Fruit fly (Drosophila melanogaster) whole organism, pupa: Measurements from ENCODE around the gene CG33003.
A peak's percentile ranks its signal among the peaks of the same experiment; 100 is the strongest.

Experiments
- CG10348 ChIP-seq: fragments of 200-800 bp; sonication (Bioruptor generic); IDR thresholded peaks from 2 replicates; pipeline ENCODE4 v1.3.6; 2022; ENCODE audit warnings: missing biosample characterization, missing genetic modification characterization
- CG12605 ChIP-seq: fragments of 200-800 bp; sonication (Bioruptor generic); IDR thresholded peaks from 2 replicates; pipeline ENCODE4 v1.3.6; 2022; ENCODE audit warnings: missing biosample characterization, missing genetic modification characterization
- CG13204 ChIP-seq: fragments of 200-800 bp; sonication (Bioruptor generic); optimal IDR thresholded peaks from 2 replicates; lab custom pipeline; 2018; ENCODE audit warnings: missing biosample characterization, mild to moderate bottlenecking, missing genetic modification characterization, moderate library complexity
- CG14655 ChIP-seq: fragments of 200-800 bp; sonication (Bioruptor generic); optimal IDR thresholded peaks from 3 replicates; lab custom pipeline; 2017; ENCODE audit warnings: mild to moderate bottlenecking, missing biosample characterization, missing genetic modification reagents, missing genetic modification characterization
- CG15710 ChIP-seq: fragments of 200-800 bp; sonication (Bioruptor generic); optimal IDR thresholded peaks from 2 replicates; lab custom pipeline; 2018; ENCODE audit warnings: missing biosample characterization, mild to moderate bottlenecking, missing genetic modification characterization, moderate library complexity
- CG17806 ChIP-seq: fragments of 200-800 bp; sonication (Bioruptor generic); optimal IDR thresholded peaks from 2 replicates; lab custom pipeline; 2018; ENCODE audit warnings: missing biosample characterization, mild to moderate bottlenecking, missing genetic modification characterization, moderate library complexity
- CG32121 ChIP-seq: fragments of 200-800 bp; sonication (Bioruptor generic); IDR thresholded peaks from 2 replicates; pipeline ENCODE4 v1.3.6; 2022; ENCODE audit warnings: missing biosample characterization, missing genetic modification characterization
- CG34367 ChIP-seq: fragments of 200-800 bp; sonication (Bioruptor generic); optimal IDR thresholded peaks from 2 replicates; lab custom pipeline; 2018; ENCODE audit warnings: missing biosample characterization, mild to moderate bottlenecking, missing genetic modification characterization
- CG4496 ChIP-seq: fragments of 200-800 bp; sonication (Bioruptor generic); IDR thresholded peaks from 3 replicates; pipeline ENCODE4 v1.3.6; 2022; ENCODE audit warnings: missing biosample characterization, missing genetic modification characterization
- CG8159 ChIP-seq: fragments of 200-800 bp; sonication (Bioruptor generic); optimal IDR thresholded peaks from 3 replicates; lab custom pipeline; 2018; ENCODE audit warnings: missing biosample characterization, mild to moderate bottlenecking, missing genetic modification characterization, moderate library complexity
- CG8301 ChIP-seq: fragments of 200-800 bp; sonication (Bioruptor generic); optimal IDR thresholded peaks from 2 replicates; lab custom pipeline; 2018; ENCODE audit warnings: missing biosample characterization, mild to moderate bottlenecking, missing genetic modification characterization
- CG9948 ChIP-seq: fragments of 200-800 bp; sonication (Bioruptor generic); optimal IDR thresholded peaks from 2 replicates; lab custom pipeline; 2018; ENCODE audit warnings: missing biosample characterization, mild to moderate bottlenecking, missing genetic modification characterization, moderate library complexity
- D1 ChIP-seq: fragments of 200-800 bp; sonication (Bioruptor generic); optimal IDR thresholded peaks from 2 replicates; lab custom pipeline; 2018; ENCODE audit warnings: missing biosample characterization, mild to moderate bottlenecking, missing genetic modification characterization, moderate library complexity
- EcR ChIP-seq: fragments of 200-800 bp; sonication (Bioruptor generic); optimal IDR thresholded peaks from 3 replicates; lab custom pipeline; 2019; ENCODE audit warnings: missing biosample characterization, missing genetic modification characterization, mild to moderate bottlenecking, moderate library complexity, missing genetic modification reagents
- Ets98B ChIP-seq: fragments of 200-800 bp; sonication (Bioruptor generic); IDR thresholded peaks from 2 replicates; pipeline ENCODE4 v1.3.6; 2022; ENCODE audit warnings: missing biosample characterization, missing genetic modification characterization
- Pif1A ChIP-seq: fragments of 200-800 bp; sonication (Bioruptor generic); optimal IDR thresholded peaks from 3 replicates; lab custom pipeline; 2016; ENCODE audit warnings: missing biosample characterization, missing genetic modification characterization
- Pif1B ChIP-seq: fragments of 200-800 bp; sonication (Bioruptor generic); optimal IDR thresholded peaks from 3 replicates; lab custom pipeline; 2016; ENCODE audit warnings: missing biosample characterization, missing genetic modification characterization
- Snoo ChIP-seq: fragments of 200-800 bp; sonication (Bioruptor generic); optimal IDR thresholded peaks from 3 replicates; lab custom pipeline; 2017; ENCODE audit warnings: missing biosample characterization, mild to moderate bottlenecking, missing genetic modification characterization, inconsistent platforms
- fd96Ca ChIP-seq: fragments of 200-800 bp; sonication (Bioruptor generic); IDR thresholded peaks from 3 replicates; pipeline ENCODE4 v1.3.6; 2022; ENCODE audit warnings: missing biosample characterization, missing genetic modification characterization
- gl ChIP-seq: fragments of 200-800 bp; sonication (Bioruptor generic); optimal IDR thresholded peaks from 2 replicates; lab custom pipeline; 2018; ENCODE audit warnings: missing biosample characterization, mild to moderate bottlenecking, missing genetic modification characterization
- rn ChIP-seq: fragments of 200-800 bp; sonication (Bioruptor generic); IDR thresholded peaks from 2 replicates; pipeline ENCODE4 v1.3.6; 2022; ENCODE audit warnings: missing biosample characterization, missing genetic modification characterization

CG33003 gene

dm6 chr2L:4400653-4401052 is at the start of gene CG33003:
Gene CG33003, plus strand, starts transcription at chr2L:4400953.
- no peak for TF ChIP-seq rn (GFP tag; lab: Robert Waterston, UW)
- TF ChIP-seq CG12605 (GFP tag; lab: Robert Waterston, UW), result no peak
- TF ChIP-seq gl, result no peak
- TF ChIP-seq Pif1A (GFP tag; lab: Kevin White, UChicago), result no peak
- no peak for TF ChIP-seq Pif1B
- no peak for TF ChIP-seq CG8301
- TF ChIP-seq CG17806, result no peak
- TF ChIP-seq CG34367 (tag; lab: Kevin White, UChicago), result no peak
- TF ChIP-seq Ets98B, result no peak
- no peak for TF ChIP-seq CG9948 (tag; lab: Kevin White, UChicago)
- no peak for TF ChIP-seq CG32121 (GFP tag; lab: Robert Waterston, UW)
- TF ChIP-seq CG13204 (GFP tag; lab: Kevin White, UChicago), result no peak
- no peak for TF ChIP-seq CG15710 (tag; lab: Kevin White, UChicago)
- TF ChIP-seq, all 21 proteins: peak for 0

- TF ChIP-seq CG17806 (no peak), CG15710 (tag; lab: Kevin White, UChicago) (no peak)
Measured at dm6 chr2L:4352675-4353074, 48.1 kb upstream of the CG33003 start, which contains the start of gene CG15429. Gene CG15429, plus strand, starts transcription at chr2L:4352975.

dm6 chr2L:4355066-4355465 is 45.7 kb upstream of the CG33003 start:
- TF ChIP-seq Snoo (tag; lab: Kevin White, UChicago) (no peak), EcR (GFP tag; lab: Kevin White, UChicago) (peak; percentile 93)

- peak; percentile 26; the same call in 1 of the 2 replicates for TF ChIP-seq Ets98B
- peak; percentile 64 for TF ChIP-seq CG14655
- TF ChIP-seq CG12605 (GFP tag; lab: Robert Waterston, UW), result peak; percentile 52
- TF ChIP-seq EcR (GFP tag; lab: Kevin White, UChicago), result no peak
- TF ChIP-seq CG4496 (GFP tag; lab: Robert Waterston, UW), result peak; percentile 58; the same call in 2 of the 3 replicates
- no peak for TF ChIP-seq CG10348 (GFP tag; lab: Robert Waterston, UW)
- no peak for TF ChIP-seq Pif1B
- TF ChIP-seq Pif1A (GFP tag; lab: Kevin White, UChicago), result peak; percentile 68
- no peak for TF ChIP-seq D1 (tag; lab: Kevin White, UChicago)
- TF ChIP-seq fd96Ca (GFP tag; lab: Robert Waterston, UW), result peak; percentile 66
- no peak; the same call in 1 of the 2 replicates for TF ChIP-seq CG32121 (GFP tag; lab: Robert Waterston, UW)
- peak; percentile 50 for TF ChIP-seq CG8301
- peak; percentile 5 for TF ChIP-seq CG9948 (tag; lab: Kevin White, UChicago)
- 0 out of 2 replicates have a peak, but pooled peaks have one; percentile 3 for TF ChIP-seq rn (GFP tag; lab: Robert Waterston, UW)
- TF ChIP-seq CG34367 (tag; lab: Kevin White, UChicago), result no peak
- peak; percentile 27 for TF ChIP-seq CG17806
- TF ChIP-seq CG13204 (GFP tag; lab: Kevin White, UChicago), result no peak
- peak; percentile 1 for TF ChIP-seq CG8159 (tag; lab: Kevin White, UChicago)
Measured at dm6 chr2L:4359156-4359555, 41.6 kb upstream of the CG33003 start.

dm6 chr2L:4360882-4361281 is 39.9 kb upstream of the CG33003 start:
- TF ChIP-seq EcR (GFP tag; lab: Kevin White, UChicago), result no peak
- TF ChIP-seq CG12605 (GFP tag; lab: Robert Waterston, UW), result no peak
- TF ChIP-seq CG4496 (GFP tag; lab: Robert Waterston, UW), result no peak
- TF ChIP-seq CG8159 (tag; lab: Kevin White, UChicago), result peak; percentile 47
- TF ChIP-seq rn (GFP tag; lab: Robert Waterston, UW), result 0 out of 2 replicates have a peak, but pooled peaks have one; percentile 6
- 0 out of 2 replicates have a peak, but pooled peaks have one; percentile 18 for TF ChIP-seq CG10348 (GFP tag; lab: Robert Waterston, UW)
- TF ChIP-seq CG17806, result peak; percentile 18
- peak; percentile 24 for TF ChIP-seq CG9948 (tag; lab: Kevin White, UChicago)
- TF ChIP-seq CG15710 (tag; lab: Kevin White, UChicago), result peak; percentile 41

dm6 chr2L:4361438-4361975 is 39.2 kb upstream of the CG33003 start, which contains the start of gene Traf4:
Gene Traf4, plus strand, starts transcription at chr2L:4361925.
- TF ChIP-seq CG4496 (GFP tag; lab: Robert Waterston, UW) (peak; percentile 65; the same call in 1 of the 3 replicates), fd96Ca (GFP tag; lab: Robert Waterston, UW) (peak; percentile 72; the same call in 2 of the 3 replicates), EcR (GFP tag; lab: Kevin White, UChicago) (peak; percentile 12), CG34367 (tag; lab: Kevin White, UChicago) (peak; percentile 48), CG15710 (tag; lab: Kevin White, UChicago) (peak; percentile 60), CG9948 (tag; lab: Kevin White, UChicago) (peak; percentile 58), D1 (tag; lab: Kevin White, UChicago) (no peak), Snoo (tag; lab: Kevin White, UChicago) (peak; percentile 32), Ets98B (peak; percentile 46), CG32121 (GFP tag; lab: Robert Waterston, UW) (no peak), CG10348 (GFP tag; lab: Robert Waterston, UW) (no peak), CG8159 (tag; lab: Kevin White, UChicago) (peak; percentile 60), Pif1A (GFP tag; lab: Kevin White, UChicago) (peak; percentile 40), CG14655 (peak; percentile 75), CG12605 (GFP tag; lab: Robert Waterston, UW) (0 out of 2 replicates have a peak, but pooled peaks have one; percentile 23), rn (GFP tag; lab: Robert Waterston, UW) (peak; percentile 41; the same call in 1 of the 2 replicates), Pif1B (no peak), gl (peak; percentile 44), CG8301 (peak; percentile 51), CG17806 (peak; percentile 60), CG13204 (GFP tag; lab: Kevin White, UChicago) (peak; percentile 20)
